Worm (Caenorhabditis elegans) whole organism, late embryonic: ENCODE results near the gene hsp-12.2.

Experiments
- Y22D7AL.16 ChIP-seq: sonication (generic microtip); optimal IDR thresholded peaks from 2 replicates; lab custom pipeline; 2016; ENCODE audit warnings: missing genetic modification characterization, missing compliant biosample characterization
- ama-1 ChIP-seq: fragments of 150-350 bp; optimal IDR thresholded peaks from 2 replicates; lab custom pipeline; 2014
- ceh-18 ChIP-seq: sonication (generic microtip); optimal IDR thresholded peaks from 2 replicates; lab custom pipeline; 2016; ENCODE audit warnings: missing genetic modification characterization, missing compliant biosample characterization
- ceh-34 ChIP-seq: sonication (generic microtip); optimal IDR thresholded peaks from 2 replicates; lab custom pipeline; 2016; ENCODE audit warnings: mild to moderate bottlenecking, missing genetic modification characterization, missing compliant biosample characterization
- ceh-45 ChIP-seq: fragments of 200-800 bp; sonication (Bioruptor generic); IDR thresholded peaks from 2 replicates; pipeline ENCODE4 v1.3.6; 2022; ENCODE audit warnings: missing genetic modification reagents, missing genetic modification characterization, missing compliant biosample characterization
- fkh-10 ChIP-seq: fragments of 150-350 bp; optimal IDR thresholded peaks from 2 replicates; lab custom pipeline; 2014; ENCODE audit warnings: missing biosample characterization, missing genetic modification reagents, missing genetic modification characterization
- hlh-13 ChIP-seq: fragments of 200-800 bp; sonication (Bioruptor generic); optimal IDR thresholded peaks from 2 replicates; lab custom pipeline; 2018; ENCODE audit warnings: mild to moderate bottlenecking, missing genetic modification characterization, missing compliant biosample characterization
- lin-11 ChIP-seq: fragments of 200-800 bp; sonication (Bioruptor generic); optimal IDR thresholded peaks from 2 replicates; lab custom pipeline; 2018; ENCODE audit warnings: mild to moderate bottlenecking, missing genetic modification characterization, missing compliant biosample characterization
- nhr-11 ChIP-seq: fragments of 150-350 bp; optimal IDR thresholded peaks from 2 replicates; lab custom pipeline; 2014; ENCODE audit warnings: missing biosample characterization, missing genetic modification characterization
- sdc-2 ChIP-seq: sonication (generic microtip); optimal IDR thresholded peaks from 2 replicates; lab custom pipeline; 2016; ENCODE audit warnings: missing genotype, missing genetic modification characterization, missing compliant biosample characterization
- sox-4 ChIP-seq: sonication (generic microtip); optimal IDR thresholded peaks from 2 replicates; lab custom pipeline; 2017; ENCODE audit warnings: mild to moderate bottlenecking, missing genetic modification characterization, inconsistent platforms, missing compliant biosample characterization
- unc-55 ChIP-seq: sonication (generic microtip); optimal IDR thresholded peaks from 2 replicates; lab custom pipeline; 2017; ENCODE audit warnings: missing biosample characterization, missing genetic modification reagents, missing genetic modification characterization

- no peak for TF ChIP-seq sdc-2 (tag; lab: Kevin White, UChicago)
- TF ChIP-seq nhr-11, result no peak
- no peak for TF ChIP-seq lin-11 (tag; lab: Kevin White, UChicago)
- TF ChIP-seq unc-55 (GFP tag; lab: Kevin White, UChicago), result no peak
- TF ChIP-seq ceh-34, result no peak
- TF ChIP-seq Y22D7AL.16, result no peak
- TF ChIP-seq ama-1, result no peak
- no peak for TF ChIP-seq hlh-13 (GFP tag; lab: Kevin White, UChicago)
- no peak for TF ChIP-seq sox-4
- no peak for TF ChIP-seq ceh-45
- no peak for TF ChIP-seq fkh-10
- no peak for TF ChIP-seq ceh-18 (tag; lab: Kevin White, UChicago)
Observed at ce11 chrIII:8154423-8154822, 16.5 kb downstream of the hsp-12.2 start.
